Fruit fly (Drosophila melanogaster) whole organism, embryonic: Measurements from ENCODE around the gene CG15283.

Experiments
- CG10267 ChIP-seq: fragments of 200-800 bp; sonication (Bioruptor generic); optimal IDR thresholded peaks from 2 replicates; lab custom pipeline; 2018; ENCODE audit warnings: missing biosample characterization, mild to moderate bottlenecking, missing genetic modification characterization, moderate library complexity
- CG10366 ChIP-seq: fragments of 200-800 bp; sonication (Bioruptor generic); IDR thresholded peaks from 2 replicates; pipeline ENCODE4 v1.3.6; 2022; ENCODE audit warnings: missing biosample characterization, missing genetic modification characterization
- CG10431 ChIP-seq: fragments of 200-800 bp; sonication (Bioruptor generic); optimal IDR thresholded peaks from 3 replicates; lab custom pipeline; 2018; ENCODE audit warnings: missing biosample characterization, mild to moderate bottlenecking, missing genetic modification characterization
- CG11456 ChIP-seq: fragments of 200-800 bp; sonication (Bioruptor generic); IDR thresholded peaks from 3 replicates; pipeline ENCODE4 v1.3.6; 2022; ENCODE audit warnings: missing biosample characterization, missing genetic modification characterization
- CG11695 ChIP-seq: fragments of 200-800 bp; sonication (Bioruptor generic); IDR thresholded peaks from 3 replicates; pipeline ENCODE4 v1.3.6; 2022; ENCODE audit warnings: missing biosample characterization, missing genetic modification characterization
- CG1233 ChIP-seq: fragments of 200-800 bp; sonication (Bioruptor generic); optimal IDR thresholded peaks from 4 replicates; lab custom pipeline; 2018; ENCODE audit warnings: missing biosample characterization, mild to moderate bottlenecking, missing genetic modification characterization
- CG13624 ChIP-seq: fragments of 200-800 bp; sonication (Bioruptor generic); optimal IDR thresholded peaks from 2 replicates; lab custom pipeline; 2016; ENCODE audit warnings: missing biosample characterization, missing genetic modification characterization
- CG14014 ChIP-seq: fragments of 200-800 bp; sonication (Bioruptor generic); IDR thresholded peaks from 2 replicates; pipeline ENCODE4 v1.3.6; 2022; ENCODE audit warnings: missing biosample characterization, missing genetic modification characterization
- CG14667 ChIP-seq: fragments of 200-800 bp; sonication (Bioruptor generic); IDR thresholded peaks from 2 replicates; pipeline ENCODE4 v1.3.6; 2022; ENCODE audit warnings: missing biosample characterization, missing genetic modification characterization
- CG14860 ChIP-seq: fragments of 200-800 bp; sonication (Bioruptor generic); IDR thresholded peaks from 3 replicates; pipeline ENCODE4 v1.3.6; 2022; ENCODE audit warnings: missing biosample characterization, missing genetic modification characterization; ENCODE audit not compliant: partially characterized antibody
- CG16815 ChIP-seq: fragments of 200-800 bp; sonication (Bioruptor generic); optimal IDR thresholded peaks from 3 replicates; lab custom pipeline; 2017; ENCODE audit warnings: missing biosample characterization, mild to moderate bottlenecking, missing genetic modification characterization
- CG18262 ChIP-seq: fragments of 200-800 bp; optimal IDR thresholded peaks from 3 replicates; lab custom pipeline; 2019; ENCODE audit warnings: missing biosample characterization, mild to moderate bottlenecking, missing genetic modification characterization, moderate library complexity
- CG32772 ChIP-seq: fragments of 200-800 bp; sonication (Bioruptor generic); IDR thresholded peaks from 2 replicates; pipeline ENCODE4 v1.3.6; 2022; ENCODE audit warnings: missing biosample characterization, missing genetic modification characterization
- CG3281 ChIP-seq: fragments of 200-800 bp; sonication (Bioruptor generic); optimal IDR thresholded peaks from 3 replicates; lab custom pipeline; 2017; ENCODE audit warnings: missing biosample characterization, mild to moderate bottlenecking, missing genetic modification characterization
- CG4730 ChIP-seq: fragments of 200-800 bp; sonication (Bioruptor generic); IDR thresholded peaks from 2 replicates; pipeline ENCODE4 v1.3.6; 2022; ENCODE audit warnings: missing biosample characterization, missing genetic modification characterization
- CG6683 ChIP-seq: fragments of 200-800 bp; sonication (Bioruptor generic); optimal IDR thresholded peaks from 2 replicates; lab custom pipeline; 2017; ENCODE audit warnings: missing biosample characterization, mild to moderate bottlenecking, missing genetic modification characterization, missing genetic modification reagents
- CG7271 ChIP-seq: fragments of 200-800 bp; sonication (Bioruptor generic); optimal IDR thresholded peaks from 2 replicates; lab custom pipeline; 2018; ENCODE audit warnings: missing biosample characterization, mild to moderate bottlenecking, missing genetic modification characterization, moderate library complexity
- CG7372 ChIP-seq: fragments of 200-800 bp; sonication (Bioruptor generic); IDR thresholded peaks from 2 replicates; pipeline ENCODE4 v1.3.6; 2022; ENCODE audit warnings: missing biosample characterization, missing genetic modification characterization
- CG7928 ChIP-seq: fragments of 200-800 bp; sonication (Bioruptor generic); optimal IDR thresholded peaks from 2 replicates; lab custom pipeline; 2017; ENCODE audit warnings: missing biosample characterization, mild to moderate bottlenecking, missing genetic modification characterization
- Deaf1 ChIP-seq: fragments of 200-800 bp; optimal IDR thresholded peaks from 3 replicates; lab custom pipeline; 2019; ENCODE audit warnings: missing biosample characterization, mild to moderate bottlenecking, missing genetic modification characterization, moderate library complexity
- HLH3B ChIP-seq: fragments of 200-800 bp; sonication (Bioruptor generic); IDR thresholded peaks from 2 replicates; pipeline ENCODE4 v1.3.6; 2022; ENCODE audit warnings: missing biosample characterization, missing genetic modification characterization
- Hmx ChIP-seq: fragments of 200-800 bp; sonication (Bioruptor generic); optimal IDR thresholded peaks from 2 replicates; lab custom pipeline; 2016; ENCODE audit warnings: missing biosample characterization, missing genetic modification characterization
- Jarid2 ChIP-seq: fragments of 200-800 bp; sonication (Bioruptor generic); optimal IDR thresholded peaks from 3 replicates; lab custom pipeline; 2017; ENCODE audit warnings: mild to moderate bottlenecking, missing biosample characterization, missing genetic modification reagents, missing genetic modification characterization
- Lim3 ChIP-seq: fragments of 200-800 bp; sonication (Bioruptor generic); IDR thresholded peaks from 2 replicates; pipeline ENCODE4 v1.3.6; 2022; ENCODE audit warnings: missing biosample characterization, missing genetic modification characterization
- MESR4 ChIP-seq: fragments of 200-800 bp; sonication (Bioruptor generic); optimal IDR thresholded peaks from 2 replicates; lab custom pipeline; 2018; ENCODE audit warnings: missing biosample characterization, mild to moderate bottlenecking, missing genetic modification characterization, moderate library complexity
- Meics ChIP-seq: fragments of 200-800 bp; sonication (Bioruptor generic); optimal IDR thresholded peaks from 2 replicates; lab custom pipeline; 2017; ENCODE audit warnings: missing biosample characterization, mild to moderate bottlenecking, missing genetic modification characterization
- Nf-YC ChIP-seq: fragments of 200-800 bp; optimal IDR thresholded peaks from 3 replicates; lab custom pipeline; 2019; ENCODE audit warnings: missing biosample characterization, mild to moderate bottlenecking, missing genetic modification characterization, moderate library complexity
- Oaz ChIP-seq: fragments of 200-800 bp; sonication (Bioruptor generic); IDR thresholded peaks from 2 replicates; pipeline ENCODE4 v1.3.6; 2022; ENCODE audit warnings: missing biosample characterization, missing genetic modification characterization
- Sox100B ChIP-seq: fragments of 200-800 bp; sonication (Bioruptor generic); optimal IDR thresholded peaks from 3 replicates; lab custom pipeline; 2018; ENCODE audit warnings: missing biosample characterization, mild to moderate bottlenecking, missing genetic modification characterization
- ash1 ChIP-seq: fragments of 200-800 bp; sonication (Bioruptor generic); optimal IDR thresholded peaks from 2 replicates; lab custom pipeline; 2018; ENCODE audit warnings: missing biosample characterization, mild to moderate bottlenecking, missing genetic modification characterization
- btn ChIP-seq: fragments of 200-800 bp; sonication (Bioruptor generic); optimal IDR thresholded peaks from 2 replicates; lab custom pipeline; 2016; ENCODE audit warnings: missing biosample characterization, missing genetic modification characterization
- dmrt11E ChIP-seq: fragments of 200-800 bp; sonication (Bioruptor generic); optimal IDR thresholded peaks from 3 replicates; lab custom pipeline; 2018; ENCODE audit warnings: missing biosample characterization, mild to moderate bottlenecking, missing genetic modification characterization, moderate library complexity
- emc ChIP-seq: fragments of 200-800 bp; sonication (Bioruptor generic); optimal IDR thresholded peaks from 2 replicates; lab custom pipeline; 2016; ENCODE audit warnings: missing biosample characterization, missing genetic modification characterization
- grn ChIP-seq: fragments of 200-800 bp; sonication (Bioruptor generic); optimal IDR thresholded peaks from 3 replicates; lab custom pipeline; 2017; ENCODE audit warnings: missing biosample characterization, missing genetic modification characterization
- gro ChIP-seq: fragments of 200-800 bp; sonication (Bioruptor generic); optimal IDR thresholded peaks from 2 replicates; lab custom pipeline; 2016; ENCODE audit warnings: missing biosample characterization, missing genetic modification characterization
- gsb-n ChIP-seq: fragments of 200-800 bp; sonication (Bioruptor generic); optimal IDR thresholded peaks from 3 replicates; lab custom pipeline; 2018; ENCODE audit warnings: missing biosample characterization, mild to moderate bottlenecking, missing genetic modification characterization
- insv ChIP-seq, 2 experiments: fragments of 200-800 bp; sonication (Bioruptor generic); optimal IDR thresholded peaks; 3 replicates each; lab custom pipeline; 2016 to 2018; ENCODE audit warnings: missing biosample characterization in 2 of 2, missing genetic modification characterization in 2 of 2
- jigr1 ChIP-seq: fragments of 200-800 bp; sonication (Bioruptor generic); IDR thresholded peaks from 3 replicates; pipeline ENCODE4 v1.3.6; 2022; ENCODE audit warnings: missing biosample characterization, missing genetic modification characterization
- ken ChIP-seq: fragments of 200-800 bp; sonication (Bioruptor generic); IDR thresholded peaks from 3 replicates; pipeline ENCODE4 v1.3.6; 2022; ENCODE audit warnings: missing biosample characterization, missing genetic modification characterization
- lola ChIP-seq, 3 experiments: fragments of >200 bp in 2 of 3; fragments of 200-800 bp in 1 of 3; sonication (Bioruptor generic) in 1 of 3; optimal IDR thresholded peaks; 2 replicates each; lab custom pipeline; 2017 to 2019; ENCODE audit warnings: missing biosample characterization in 3 of 3, missing genetic modification characterization in 3 of 3, mild to moderate bottlenecking in 1 of 3, moderate library complexity in 1 of 3
- luna ChIP-seq: fragments of 200-800 bp; sonication (Bioruptor generic); optimal IDR thresholded peaks from 2 replicates; lab custom pipeline; 2016; ENCODE audit warnings: missing biosample characterization, missing genetic modification characterization
- pan ChIP-seq, 4 experiments: fragments of >200 bp in 3 of 4; fragments of 200-800 bp in 1 of 4; sonication (Bioruptor generic) in 1 of 4; optimal IDR thresholded peaks in 3 of 4; IDR thresholded peaks in 1 of 4; 2 replicates each; pipeline versions ENCODE4 v1.3.6 to Lab custom; 2017 to 2022; ENCODE audit warnings: missing biosample characterization in 2 of 4, missing genetic modification characterization in 2 of 4, mixed read lengths in 1 of 4
- pros ChIP-seq: fragments of 200-800 bp; sonication (Bioruptor generic); optimal IDR thresholded peaks from 3 replicates; lab custom pipeline; 2019; ENCODE audit warnings: missing biosample characterization, mild to moderate bottlenecking, missing genetic modification characterization, moderate library complexity
- ranshi ChIP-seq: fragments of 200-800 bp; sonication (Bioruptor generic); IDR thresholded peaks from 2 replicates; pipeline ENCODE4 v1.3.6; 2022; ENCODE audit warnings: missing biosample characterization, missing genetic modification characterization
- salm ChIP-seq: fragments of 200-800 bp; sonication (Bioruptor generic); optimal IDR thresholded peaks from 2 replicates; lab custom pipeline; 2018; ENCODE audit warnings: missing biosample characterization, mild to moderate bottlenecking, missing genetic modification characterization
- sens-2 ChIP-seq: fragments of 200-800 bp; sonication (Bioruptor generic); IDR thresholded peaks from 2 replicates; pipeline ENCODE4 v1.3.6; 2022; ENCODE audit warnings: missing biosample characterization, missing genetic modification characterization
- sug ChIP-seq: fragments of 200-800 bp; optimal IDR thresholded peaks from 2 replicates; lab custom pipeline; 2019; ENCODE audit warnings: missing biosample characterization, mild to moderate bottlenecking, missing genetic modification characterization, moderate library complexity
- trh ChIP-seq: fragments of 200-800 bp; sonication (Bioruptor generic); optimal IDR thresholded peaks from 2 replicates; lab custom pipeline; 2016; ENCODE audit warnings: missing biosample characterization, missing genetic modification characterization
- tup ChIP-seq: fragments of 200-800 bp; sonication (Bioruptor generic); optimal IDR thresholded peaks from 2 replicates; lab custom pipeline; 2016; ENCODE audit warnings: missing biosample characterization, mild to moderate bottlenecking, missing genetic modification characterization, moderate library complexity
- usp ChIP-seq: fragments of >200 bp; optimal IDR thresholded peaks from 2 replicates; lab custom pipeline; 2017; ENCODE audit warnings: missing biosample characterization, missing genetic modification characterization
- wdn ChIP-seq: fragments of 200-800 bp; sonication (Bioruptor generic); IDR thresholded peaks from 2 replicates; pipeline ENCODE4 v1.3.6; 2022; ENCODE audit warnings: missing biosample characterization, missing genetic modification characterization

CG15283 gene

dm6 chr2L:14500383-14500782 lies 49.7 kb upstream of the CG15283 start (continued):
- peak; percentile 81 for TF ChIP-seq gsb-n (tag; lab: Kevin White, UChicago)
- TF ChIP-seq salm (tag; lab: Kevin White, UChicago), result peak; percentile 52
- 0 out of 2 replicates have a peak, but pooled peaks have one; percentile 30 for TF ChIP-seq sens-2 (GFP tag; lab: Robert Waterston, UW)
- TF ChIP-seq trh (GFP tag; lab: Kevin White, UChicago), result no peak
- no peak for TF ChIP-seq CG7271 (tag; lab: Kevin White, UChicago)
- TF ChIP-seq Lim3, result no peak
- 0 out of 3 replicates have a peak, but pooled peaks have one; percentile 61 for TF ChIP-seq CG11456 (GFP tag; lab: Robert Waterston, UW)
- peak; percentile 58 for TF ChIP-seq CG3281 (GFP tag; lab: Kevin White, UChicago)
- no peak for TF ChIP-seq gro (GFP tag; lab: Kevin White, UChicago)
- TF ChIP-seq CG4730 (GFP tag; lab: Robert Waterston, UW), result peak; percentile 65
- TF ChIP-seq CG10431, result no peak
- no peak for TF ChIP-seq jigr1 (GFP tag; lab: Robert Waterston, UW)
- TF ChIP-seq luna, result no peak
- no peak for TF ChIP-seq pros (GFP tag; lab: Kevin White, UChicago)
- 0 out of 2 replicates have a peak, but pooled peaks have one; percentile 12 for TF ChIP-seq Oaz (GFP tag; lab: Robert Waterston, UW)
- no peak for TF ChIP-seq CG13624 (GFP tag; lab: Kevin White, UChicago)
- TF ChIP-seq CG32772, result peak; percentile 74
- TF ChIP-seq btn, result no peak
- no peak for TF ChIP-seq sug (tag; lab: Kevin White, UChicago)
- TF ChIP-seq CG14860, result no peak
- peak; percentile 70 for TF ChIP-seq dmrt11E (tag; lab: Kevin White, UChicago)
- peak; percentile 28 for TF ChIP-seq Jarid2 (GFP tag; lab: Kevin White, UChicago)
- no peak for TF ChIP-seq insv (GFP tag; optimal IDR thresholded peaks at IDR 0.05; lab: Kevin White, UChicago)
- peak; percentile 76 for TF ChIP-seq HLH3B (GFP tag; lab: Robert Waterston, UW)
- TF ChIP-seq ken (GFP tag; lab: Robert Waterston, UW), result peak; percentile 40; the same call in 1 of the 3 replicates
- peak; percentile 30 for TF ChIP-seq Meics (GFP tag; lab: Kevin White, UChicago)
- TF ChIP-seq usp (GFP tag; lab: Kevin White, UChicago), result no peak
- peak; percentile 85 for TF ChIP-seq CG11695 (GFP tag; lab: Robert Waterston, UW)
- peak; percentile 23 for TF ChIP-seq Deaf1 (tag; lab: Kevin White, UChicago)
- TF ChIP-seq CG7372, result peak; percentile 65
- peak; percentile 53; the same call in 1 of the 2 replicates for TF ChIP-seq CG14667 (GFP tag; lab: Robert Waterston, UW)
- TF ChIP-seq CG14014 (GFP tag; lab: Robert Waterston, UW), result peak; percentile 66
- no peak for TF ChIP-seq tup (GFP tag; lab: Kevin White, UChicago)
- TF ChIP-seq Sox100B (GFP tag; lab: Kevin White, UChicago), result peak; percentile 50
- TF ChIP-seq CG1233 (GFP tag; lab: Kevin White, UChicago), result peak; percentile 65
- peak; percentile 4 for TF ChIP-seq Nf-YC (tag; lab: Kevin White, UChicago)
- peak; percentile 71 for TF ChIP-seq CG10267
- TF ChIP-seq CG18262 (tag; lab: Kevin White, UChicago), result peak; percentile 82
- TF ChIP-seq CG7928 (GFP tag; lab: Kevin White, UChicago), result no peak
- no peak for TF ChIP-seq emc
- TF ChIP-seq MESR4, result no peak
- TF ChIP-seq CG6683, result no peak
- TF ChIP-seq ranshi (GFP tag; lab: Robert Waterston, UW), result peak; percentile 69
- peak; percentile 57 for TF ChIP-seq CG16815 (GFP tag; lab: Kevin White, UChicago)
- TF ChIP-seq wdn (GFP tag; lab: Robert Waterston, UW), result no peak
- no peak for TF ChIP-seq pan (optimal IDR thresholded peaks at IDR 0.05; lab: Kevin White, UChicago)
- TF ChIP-seq pan (GFP tag; optimal IDR thresholded peaks at IDR 0.05 in 1 of 2, IDR thresholded peaks at IDR 0.05 in 1 of 2), result peak in 1 of 2 experiments; percentile 81
- no peak for TF ChIP-seq grn (GFP tag; lab: Kevin White, UChicago)
- no peak for TF ChIP-seq Hmx (GFP tag; lab: Kevin White, UChicago)
- peak; percentile 58 for TF ChIP-seq CG10366 (GFP tag; lab: Robert Waterston, UW)
- peak in 1 of 3 experiments; percentile 68 for TF ChIP-seq lola (GFP tag; optimal IDR thresholded peaks at IDR 0.05; lab: Kevin White, UChicago)
- no peak for TF ChIP-seq ash1
